Fruit fly (Drosophila melanogaster): ENCODE results near the gene CG13409.

The CG13409 gene

dm6 chr3R:22046723-22047122 is 15.0 kb upstream of the CG13409 start:
- TF ChIP-seq CG6163 (GFP tag; IDR thresholded peaks at IDR 0.05) = 0 out of 3 replicates have a peak, but pooled peaks have one; percentile 16
- TF ChIP-seq fkh (GFP tag; optimal IDR thresholded peaks at IDR 0.05) = peak; percentile 33
- TF ChIP-seq Sox14 (GFP tag; optimal IDR thresholded peaks at IDR 0.05) = no peak

dm6 chr3R:22046231-22046630 is 14.5 kb upstream of the CG13409 start:
- TF ChIP-seq CG15336 (GFP tag; IDR thresholded peaks at IDR 0.05) (peak; percentile 55), Sox102F (GFP tag; optimal IDR thresholded peaks at IDR 0.05) (no peak), Ets21C (GFP tag; optimal IDR thresholded peaks at IDR 0.05) (no peak), CG8119 (GFP tag; IDR thresholded peaks at IDR 0.05) (peak; percentile 30; the same call in 1 of the 3 replicates), ss (GFP tag; optimal IDR thresholded peaks at IDR 0.05) (no peak), eg (GFP tag; IDR thresholded peaks at IDR 0.05) (peak; percentile 40; the same call in 1 of the 3 replicates), CG10669 (GFP tag; optimal IDR thresholded peaks at IDR 0.05) (no peak), topi (GFP tag; optimal IDR thresholded peaks at IDR 0.05) (peak; percentile 22), Blimp-1 (GFP tag; optimal IDR thresholded peaks at IDR 0.05) (no peak), esn (GFP tag; optimal IDR thresholded peaks at IDR 0.05) (peak; percentile 13), Smox (GFP tag; optimal IDR thresholded peaks at IDR 0.05) (no peak), Met (GFP tag; optimal IDR thresholded peaks at IDR 0.05) (peak; percentile 10), Hr39 (GFP tag; optimal IDR thresholded peaks at IDR 0.05) (peak; percentile 15), CG31627 (GFP tag; optimal IDR thresholded peaks at IDR 0.05) (peak; percentile 19), CG4318 (GFP tag; optimal IDR thresholded peaks at IDR 0.05) (no peak), fkh (GFP tag; optimal IDR thresholded peaks at IDR 0.05) (no peak), net (GFP tag; optimal IDR thresholded peaks at IDR 0.05) (no peak), svp (GFP tag) (peak; percentile 54), acj6 (GFP tag; optimal IDR thresholded peaks at IDR 0.05) (peak; percentile 12), CG10631 (GFP tag; optimal IDR thresholded peaks at IDR 0.05) (no peak), CG6808 (GFP tag; optimal IDR thresholded peaks at IDR 0.05) (no peak), CG11762 (GFP tag; optimal IDR thresholded peaks at IDR 0.05; ENCODE audit: insufficient read depth) (no peak), CG1621 (tag; optimal IDR thresholded peaks at IDR 0.05) (no peak), achi (GFP tag; optimal IDR thresholded peaks at IDR 0.05) (peak; percentile 2), vri (GFP tag; optimal IDR thresholded peaks at IDR 0.05) (no peak), Eip75B (GFP tag; optimal IDR thresholded peaks at IDR 0.05) (no peak), Gug (GFP tag; IDR thresholded peaks at IDR 0.05) (no peak), Eip78C (GFP tag) (peak; percentile 64), lz (GFP tag; optimal IDR thresholded peaks at IDR 0.05) (peak; percentile 13), CG3032 (tag; optimal IDR thresholded peaks at IDR 0.05) (no peak), pdm3 (GFP tag; optimal IDR thresholded peaks at IDR 0.05) (no peak), CG8319 (GFP tag; optimal IDR thresholded peaks at IDR 0.05) (no peak)

dm6 chr3R:22044443-22044970 is 12.8 kb upstream of the CG13409 start:
- TF ChIP-seq CG10631 (GFP tag; optimal IDR thresholded peaks at IDR 0.05) (no peak), achi (GFP tag; optimal IDR thresholded peaks at IDR 0.05) (no peak), Eip78C (GFP tag) (no peak), CG11902 (GFP tag; optimal IDR thresholded peaks at IDR 0.05) (no peak), Gug (GFP tag; IDR thresholded peaks at IDR 0.05) (no peak), Eip75B (GFP tag; optimal IDR thresholded peaks at IDR 0.05) (no peak), CG11762 (GFP tag; optimal IDR thresholded peaks at IDR 0.05; ENCODE audit: insufficient read depth) (no peak), CG3032 (tag; optimal IDR thresholded peaks at IDR 0.05) (no peak), Ets21C (GFP tag; optimal IDR thresholded peaks at IDR 0.05) (no peak), spab (GFP tag; optimal IDR thresholded peaks at IDR 0.05) (no peak), ss (GFP tag; optimal IDR thresholded peaks at IDR 0.05) (no peak), CG1621 (tag; optimal IDR thresholded peaks at IDR 0.05) (no peak)

All from whole organism, prepupa.